Fruit fly (Drosophila melanogaster) whole organism, pupa: ENCODE results near the gene feo.
A peak's percentile ranks its signal among the peaks of the same experiment; 100 is the strongest.

Source experiments
- CG10348 ChIP-seq: fragments of 200-800 bp; sonication (Bioruptor generic); IDR thresholded peaks from 2 replicates; pipeline ENCODE4 v1.3.6; 2022; ENCODE audit warnings: missing biosample characterization, missing genetic modification characterization
- CG12605 ChIP-seq: fragments of 200-800 bp; sonication (Bioruptor generic); IDR thresholded peaks from 2 replicates; pipeline ENCODE4 v1.3.6; 2022; ENCODE audit warnings: missing biosample characterization, missing genetic modification characterization
- CG13204 ChIP-seq: fragments of 200-800 bp; sonication (Bioruptor generic); optimal IDR thresholded peaks from 2 replicates; lab custom pipeline; 2018; ENCODE audit warnings: missing biosample characterization, mild to moderate bottlenecking, missing genetic modification characterization, moderate library complexity
- CG14655 ChIP-seq: fragments of 200-800 bp; sonication (Bioruptor generic); optimal IDR thresholded peaks from 3 replicates; lab custom pipeline; 2017; ENCODE audit warnings: mild to moderate bottlenecking, missing biosample characterization, missing genetic modification reagents, missing genetic modification characterization
- CG4496 ChIP-seq: fragments of 200-800 bp; sonication (Bioruptor generic); IDR thresholded peaks from 3 replicates; pipeline ENCODE4 v1.3.6; 2022; ENCODE audit warnings: missing biosample characterization, missing genetic modification characterization
- CG8159 ChIP-seq: fragments of 200-800 bp; sonication (Bioruptor generic); optimal IDR thresholded peaks from 3 replicates; lab custom pipeline; 2018; ENCODE audit warnings: missing biosample characterization, mild to moderate bottlenecking, missing genetic modification characterization, moderate library complexity
- CG9948 ChIP-seq: fragments of 200-800 bp; sonication (Bioruptor generic); optimal IDR thresholded peaks from 2 replicates; lab custom pipeline; 2018; ENCODE audit warnings: missing biosample characterization, mild to moderate bottlenecking, missing genetic modification characterization, moderate library complexity
- EcR ChIP-seq: fragments of 200-800 bp; sonication (Bioruptor generic); optimal IDR thresholded peaks from 3 replicates; lab custom pipeline; 2019; ENCODE audit warnings: missing biosample characterization, missing genetic modification characterization, mild to moderate bottlenecking, moderate library complexity, missing genetic modification reagents
- Ets98B ChIP-seq: fragments of 200-800 bp; sonication (Bioruptor generic); IDR thresholded peaks from 2 replicates; pipeline ENCODE4 v1.3.6; 2022; ENCODE audit warnings: missing biosample characterization, missing genetic modification characterization
- Pif1A ChIP-seq: fragments of 200-800 bp; sonication (Bioruptor generic); optimal IDR thresholded peaks from 3 replicates; lab custom pipeline; 2016; ENCODE audit warnings: missing biosample characterization, missing genetic modification characterization
- fd96Ca ChIP-seq: fragments of 200-800 bp; sonication (Bioruptor generic); IDR thresholded peaks from 3 replicates; pipeline ENCODE4 v1.3.6; 2022; ENCODE audit warnings: missing biosample characterization, missing genetic modification characterization
- rn ChIP-seq: fragments of 200-800 bp; sonication (Bioruptor generic); IDR thresholded peaks from 2 replicates; pipeline ENCODE4 v1.3.6; 2022; ENCODE audit warnings: missing biosample characterization, missing genetic modification characterization

- 0 out of 3 replicates have a peak, but pooled peaks have one; percentile 24 for TF ChIP-seq CG4496
- TF ChIP-seq Ets98B (GFP tag; lab: Robert Waterston, UW), result no peak; the same call in 1 of the 2 replicates
- TF ChIP-seq rn (GFP tag; lab: Robert Waterston, UW), result no peak
- no peak for TF ChIP-seq CG8159 (tag; lab: Kevin White, UChicago)
- TF ChIP-seq CG13204, result no peak
- no peak for TF ChIP-seq CG9948 (tag; lab: Kevin White, UChicago)
- TF ChIP-seq CG14655, result no peak
- TF ChIP-seq Pif1A (GFP tag; lab: Kevin White, UChicago), result peak; percentile 29
- TF ChIP-seq CG10348 (GFP tag; lab: Robert Waterston, UW), result no peak
- TF ChIP-seq EcR (GFP tag; lab: Kevin White, UChicago), result peak; percentile 11
- TF ChIP-seq CG12605 (GFP tag; lab: Robert Waterston, UW), result peak; percentile 26; the same call in 1 of the 2 replicates
- TF ChIP-seq fd96Ca (GFP tag; lab: Robert Waterston, UW), result 0 out of 3 replicates have a peak, but pooled peaks have one; percentile 29
Measured at dm6 chrX:10806718-10807412, 47.8 kb downstream of the feo start.
